Fruit fly (Drosophila melanogaster): Measurements from ENCODE around the gene Elo68alpha.

DNA sequence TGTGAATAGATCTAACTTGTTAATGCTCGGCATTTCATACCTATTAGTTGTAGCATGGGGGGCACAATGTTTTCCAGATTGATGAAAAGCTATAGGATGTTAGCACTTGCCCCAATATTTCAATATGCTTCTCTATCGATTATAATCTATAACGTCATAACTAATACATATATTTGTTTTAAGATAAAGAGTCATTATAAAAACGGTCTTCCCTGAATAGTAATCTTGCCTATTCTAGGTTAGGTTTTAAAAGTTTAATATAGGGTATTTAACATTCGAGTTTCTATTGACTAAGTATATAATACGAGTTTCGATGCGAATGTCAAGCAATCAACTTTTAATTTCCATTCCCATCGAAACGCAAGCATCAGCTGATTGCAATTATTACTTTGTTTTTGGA is 41.6 kb downstream of the Elo68alpha start, which contains the start of the genes CG6321 and Blos2:
- peak; percentile 84 for TF ChIP-seq h (GFP tag; optimal IDR thresholded peaks at IDR 0.05)
- TF ChIP-seq br (GFP tag; optimal IDR thresholded peaks at IDR 0.05), result peak; percentile 63
- TF ChIP-seq Jra (GFP tag; optimal IDR thresholded peaks at IDR 0.05), result peak; percentile 37
- no peak for TF ChIP-seq Hr78 (GFP tag; optimal IDR thresholded peaks at IDR 0.05)
- no peak for TF ChIP-seq lola (GFP tag; optimal IDR thresholded peaks at IDR 0.05)
- no peak for TF ChIP-seq Mio (GFP tag; optimal IDR thresholded peaks at IDR 0.05)
- no peak for TF ChIP-seq Dfd (GFP tag; optimal IDR thresholded peaks at IDR 0.05)
- no peak for TF ChIP-seq Rel (GFP tag; optimal IDR thresholded peaks at IDR 0.05)
- peak; percentile 23 for TF ChIP-seq Rel (tag; optimal IDR thresholded peaks at IDR 0.05)
